Worm (Caenorhabditis elegans) whole organism, L3 larva: ENCODE measurements around the gene sas-6.

Experiments
- R02D3.7 ChIP-seq: fragments of 150-350 bp; optimal IDR thresholded peaks from 2 replicates; lab custom pipeline; 2014; ENCODE audit warnings: missing biosample characterization, missing genetic modification characterization
- aly-2 ChIP-seq: fragments of 150-350 bp; optimal IDR thresholded peaks from 2 replicates; lab custom pipeline; 2014; ENCODE audit warnings: missing biosample characterization, missing genetic modification characterization
- ama-1 ChIP-seq: fragments of 150-350 bp; optimal IDR thresholded peaks from 2 replicates; lab custom pipeline; 2018
- ceh-16 ChIP-seq: sonication (generic microtip); optimal IDR thresholded peaks from 2 replicates; lab custom pipeline; 2017; ENCODE audit warnings: missing biosample characterization, missing genetic modification characterization
- ceh-82 ChIP-seq: fragments of 150-350 bp; optimal IDR thresholded peaks from 2 replicates; lab custom pipeline; 2014; ENCODE audit warnings: missing biosample characterization, missing genetic modification characterization
- ceh-9 ChIP-seq: sonication (generic microtip); optimal IDR thresholded peaks from 2 replicates; lab custom pipeline; 2018; ENCODE audit warnings: missing biosample characterization, missing genetic modification characterization
- daf-12 ChIP-seq: fragments of 150-350 bp; optimal IDR thresholded peaks from 2 replicates; lab custom pipeline; 2014; ENCODE audit warnings: missing biosample characterization, missing genetic modification reagents, missing genetic modification characterization
- egl-27 ChIP-seq: sonication (generic microtip); optimal IDR thresholded peaks from 4 replicates; lab custom pipeline; 2017; ENCODE audit warnings: missing biosample characterization, missing genetic modification reagents, missing genetic modification characterization
- egl-5 ChIP-seq: fragments of 150-350 bp; optimal IDR thresholded peaks from 2 replicates; lab custom pipeline; 2017; ENCODE audit warnings: missing biosample characterization, missing genetic modification reagents, missing genetic modification characterization, inconsistent platforms
- elt-2 ChIP-seq: sonication (generic microtip); optimal IDR thresholded peaks from 2 replicates; lab custom pipeline; 2016; ENCODE audit warnings: missing genetic modification reagents, mild to moderate bottlenecking, missing genetic modification characterization, missing compliant biosample characterization
- elt-3 ChIP-seq, 3 experiments: fragments of 150-350 bp in 1 of 3; sonication (generic microtip) in 2 of 3; optimal IDR thresholded peaks; 2 replicates in 2 of 3; 4 replicates in 1 of 3; lab custom pipeline; 2014 to 2017; ENCODE audit warnings: missing biosample characterization in 3 of 3, missing genetic modification characterization in 3 of 3
- fkh-10 ChIP-seq: sonication (generic microtip); optimal IDR thresholded peaks from 2 replicates; lab custom pipeline; 2017; ENCODE audit warnings: missing biosample characterization, missing genetic modification reagents, missing genetic modification characterization
- fkh-2 ChIP-seq: fragments of 150-350 bp; optimal IDR thresholded peaks from 2 replicates; lab custom pipeline; 2014; ENCODE audit warnings: missing biosample characterization, missing genetic modification reagents, missing genetic modification characterization
- fos-1 ChIP-seq: fragments of 150-350 bp; optimal IDR thresholded peaks from 2 replicates; lab custom pipeline; 2014; ENCODE audit warnings: missing biosample characterization, missing genetic modification characterization
- hmg-11 ChIP-seq: sonication (generic microtip); optimal IDR thresholded peaks from 2 replicates; lab custom pipeline; 2016; ENCODE audit warnings: missing genetic modification characterization, missing compliant biosample characterization
- jun-1 ChIP-seq: fragments of 150-350 bp; optimal IDR thresholded peaks from 2 replicates; lab custom pipeline; 2014; ENCODE audit warnings: missing biosample characterization, missing genetic modification reagents, missing genetic modification characterization
- lin-15B ChIP-seq: fragments of 150-350 bp; optimal IDR thresholded peaks from 2 replicates; lab custom pipeline; 2014; ENCODE audit warnings: missing biosample characterization, missing genetic modification characterization
- lin-39 ChIP-seq: fragments of 150-350 bp; optimal IDR thresholded peaks from 2 replicates; lab custom pipeline; 2018; ENCODE audit warnings: missing biosample characterization, missing genetic modification reagents, missing genetic modification characterization
- lsy-12 ChIP-seq: sonication (generic microtip); optimal IDR thresholded peaks from 2 replicates; lab custom pipeline; 2016; ENCODE audit warnings: mild to moderate bottlenecking, missing genetic modification characterization, missing compliant biosample characterization
- mdl-1 ChIP-seq: fragments of 150-350 bp; optimal IDR thresholded peaks from 2 replicates; lab custom pipeline; 2014; ENCODE audit warnings: missing biosample characterization, missing genetic modification characterization
- mml-1 ChIP-seq: fragments of 150-350 bp; sonication (generic microtip); optimal IDR thresholded peaks from 3 replicates; lab custom pipeline; 2014; ENCODE audit warnings: missing biosample characterization, missing genetic modification characterization
- nfya-1 ChIP-seq: sonication (generic microtip); optimal IDR thresholded peaks from 2 replicates; lab custom pipeline; 2017; ENCODE audit warnings: missing genetic modification characterization, mild to moderate bottlenecking, missing compliant biosample characterization, antibody characterized with exemption, moderate library complexity; ENCODE audit not compliant: insufficient read depth
- nhr-11 ChIP-seq: fragments of 150-350 bp; optimal IDR thresholded peaks from 2 replicates; lab custom pipeline; 2014; ENCODE audit warnings: missing biosample characterization, missing genetic modification characterization
- nhr-12 ChIP-seq: fragments of 150-350 bp; optimal IDR thresholded peaks from 2 replicates; lab custom pipeline; 2014; ENCODE audit warnings: missing biosample characterization, missing genetic modification characterization
- nhr-23 ChIP-seq: fragments of 150-350 bp; optimal IDR thresholded peaks from 2 replicates; lab custom pipeline; 2014; ENCODE audit warnings: missing biosample characterization, missing genetic modification reagents, missing genetic modification characterization
- nhr-237 ChIP-seq: fragments of 150-350 bp; optimal IDR thresholded peaks from 2 replicates; lab custom pipeline; 2014; ENCODE audit warnings: missing biosample characterization, missing genetic modification characterization
- nhr-25 ChIP-seq: sonication (generic microtip); optimal IDR thresholded peaks from 2 replicates; lab custom pipeline; 2017; ENCODE audit warnings: missing biosample characterization, missing genetic modification characterization
- nhr-28 ChIP-seq: fragments of 150-350 bp; optimal IDR thresholded peaks from 2 replicates; lab custom pipeline; 2014; ENCODE audit warnings: missing biosample characterization, missing genetic modification characterization
- nhr-67 ChIP-seq: fragments of 150-350 bp; optimal IDR thresholded peaks from 2 replicates; lab custom pipeline; 2014; ENCODE audit warnings: missing biosample characterization, missing genetic modification characterization
- pha-4 ChIP-seq: fragments of 150-350 bp; optimal IDR thresholded peaks from 2 replicates; lab custom pipeline; 2014; ENCODE audit warnings: missing biosample characterization, missing genetic modification reagents, missing genetic modification characterization
- pqm-1 ChIP-seq: fragments of 150-350 bp; optimal IDR thresholded peaks from 2 replicates; lab custom pipeline; 2017; ENCODE audit warnings: missing biosample characterization, missing genetic modification characterization, inconsistent platforms
- sea-2 ChIP-seq: fragments of 150-350 bp; sonication (generic microtip); optimal IDR thresholded peaks from 4 replicates; lab custom pipeline; 2014; ENCODE audit warnings: missing biosample characterization, missing genetic modification reagents, missing genetic modification characterization
- skn-1 ChIP-seq: fragments of 150-350 bp; optimal IDR thresholded peaks from 2 replicates; lab custom pipeline; 2014; ENCODE audit warnings: missing biosample characterization, missing genetic modification characterization
- snpc-4 ChIP-seq: fragments of 150-350 bp; optimal IDR thresholded peaks from 2 replicates; lab custom pipeline; 2014; ENCODE audit warnings: missing biosample characterization, missing genetic modification characterization
- unc-62 ChIP-seq: fragments of 150-350 bp; sonication (generic microtip); optimal IDR thresholded peaks from 4 replicates; lab custom pipeline; 2014; ENCODE audit warnings: missing biosample characterization, missing genetic modification reagents, missing genetic modification characterization
- ztf-4 ChIP-seq: fragments of 150-350 bp; optimal IDR thresholded peaks from 2 replicates; lab custom pipeline; 2014; ENCODE audit warnings: missing biosample characterization, missing genetic modification characterization

The sas-6 gene

ce11 chrIV:13788652-13789051, at the start of gene sas-6, which contains the start of gene Y45F10D.7:
TSS of gene sas-6 (minus strand) at chrIV:13788731.
TSS of gene Y45F10D.7 (plus strand) at chrIV:13788907.
- TF ChIP-seq lin-15B (tag; lab: Kevin White, UChicago) (peak; percentile 81), elt-3 (tag; optimal IDR thresholded peaks at IDR 0.05; lab: Kevin White, UChicago) (no peak), R02D3.7 (tag; lab: Kevin White, UChicago) (peak; percentile 24), ztf-4 (tag; lab: Kevin White, UChicago) (no peak), mdl-1 (no peak), egl-27 (tag; lab: Kevin White, UChicago) (no peak), lsy-12 (tag; lab: Kevin White, UChicago) (peak; percentile 12), elt-2 (tag; lab: Kevin White, UChicago) (peak; percentile 5), nfya-1 (tag; lab: Kevin White, UChicago) (peak; percentile 94), skn-1 (peak; percentile 11), lin-39 (peak; percentile 54), egl-5 (tag; lab: Kevin White, UChicago) (peak; percentile 86), hmg-11 (peak; percentile 74), nhr-25 (tag; lab: Kevin White, UChicago) (peak; percentile 61), ama-1 (no peak), pha-4 (tag; lab: Kevin White, UChicago) (peak; percentile 81), ceh-9 (tag; lab: Kevin White, UChicago) (no peak), mml-1 (tag; lab: Kevin White, UChicago) (no peak), nhr-23 (tag; lab: Kevin White, UChicago) (peak; percentile 59), aly-2 (tag; lab: Kevin White, UChicago) (no peak), pqm-1 (tag; lab: Kevin White, UChicago) (peak; percentile 5), nhr-12 (tag; lab: Kevin White, UChicago) (no peak), snpc-4 (tag; lab: Kevin White, UChicago) (peak; percentile 75)

ce11 chrIV:13838296-13838695, 49.8 kb upstream of the sas-6 start:
- TF ChIP-seq nhr-11 (tag; lab: Kevin White, UChicago) (no peak), nhr-25 (tag; lab: Kevin White, UChicago) (no peak), ceh-82 (tag; lab: Kevin White, UChicago) (no peak), fkh-2 (tag; lab: Kevin White, UChicago) (no peak), unc-62 (GFP tag; lab: Kevin White, UChicago) (no peak), nhr-23 (tag; lab: Kevin White, UChicago) (no peak), sea-2 (GFP tag; lab: Kevin White, UChicago) (no peak), fos-1 (no peak), elt-2 (tag; lab: Kevin White, UChicago) (no peak), nhr-28 (tag; lab: Kevin White, UChicago) (no peak), daf-12 (no peak), lin-15B (tag; lab: Kevin White, UChicago) (no peak), fkh-10 (GFP tag; lab: Kevin White, UChicago) (no peak)

- TF ChIP-seq unc-62 (GFP tag; lab: Kevin White, UChicago) (no peak), jun-1 (no peak)
Measured at ce11 chrIV:13836290-13836689, 47.8 kb upstream of the sas-6 start, which contains the start of gene H08M01.1. TSS of gene H08M01.1 (minus strand) at chrIV:13836390.

- no peak for TF ChIP-seq mdl-1
- TF ChIP-seq ceh-16: no peak
- no peak for TF ChIP-seq R02D3.7 (tag; lab: Kevin White, UChicago)
- no peak for TF ChIP-seq fos-1
- TF ChIP-seq nhr-237: no peak
- no peak for TF ChIP-seq nhr-67
- TF ChIP-seq pha-4 (tag; lab: Kevin White, UChicago): no peak
Measured at ce11 chrIV:13834394-13835129, 46.0 kb upstream of the sas-6 start.
